Worm (Caenorhabditis elegans) whole organism, L4/young adult: Measurements from ENCODE around the gene ztf-25.
"Not testable (repeated sequence)": the region's sequence is repeated elsewhere in the genome, so short reads cannot be mapped to it uniquely, and the experiment has no call there.

ENCODE experiments used
- W03F9.2 ChIP-seq: fragments of 150-350 bp; optimal IDR thresholded peaks from 2 replicates; lab custom pipeline; 2014; ENCODE audit warnings: missing biosample characterization, missing genetic modification characterization
- him-1 ChIP-seq: sonication (generic microtip); optimal IDR thresholded peaks from 2 replicates; lab custom pipeline; 2016; ENCODE audit warnings: missing genotype, missing genetic modification reagents, missing genetic modification characterization, missing compliant biosample characterization

DNA sequence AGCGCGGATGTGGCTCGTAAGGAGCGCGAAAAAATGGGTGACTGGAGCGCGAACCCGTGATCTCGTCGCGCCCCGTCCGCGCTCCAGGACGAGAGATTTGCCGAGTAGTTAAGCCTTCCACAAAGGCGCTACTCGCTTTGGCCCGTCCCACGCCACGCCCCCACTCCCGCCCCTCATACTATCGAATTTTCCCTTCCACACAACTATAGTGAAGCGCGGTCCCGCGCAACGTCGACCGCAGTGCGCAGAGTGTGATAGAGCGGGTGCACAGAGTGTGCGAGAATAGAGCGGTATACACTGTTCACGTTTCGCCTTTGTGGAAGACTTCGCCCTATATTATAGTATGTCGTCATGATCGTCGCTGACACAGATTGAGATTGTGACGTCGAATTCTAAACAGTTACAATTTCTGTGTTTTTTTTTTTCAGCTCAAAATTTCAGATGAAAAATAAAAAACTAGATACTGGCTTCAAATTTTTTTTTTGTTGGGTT lies 17.2 kb upstream of the ztf-25 start, which contains the start of gene fbxa-133:
- TF ChIP-seq him-1, W03F9.2 (tag; lab: Kevin White, UChicago): not testable (repeated sequence)
